Fruit fly (Drosophila melanogaster) whole organism, embryonic: Measurements from ENCODE around the gene Rdh.
A peak's percentile ranks its signal among the peaks of the same experiment; 100 is the strongest.

Source experiments
- Asciz ChIP-seq: fragments of 200-800 bp; sonication (Bioruptor generic); optimal IDR thresholded peaks from 2 replicates; lab custom pipeline; 2017; ENCODE audit warnings: missing biosample characterization, mild to moderate bottlenecking, missing genetic modification characterization, missing genetic modification reagents
- Awh ChIP-seq: fragments of 200-800 bp; sonication (Bioruptor generic); IDR thresholded peaks from 2 replicates; pipeline ENCODE4, ENCODE4 v1.3.6; 2022; ENCODE audit warnings: missing biosample characterization, missing genetic modification characterization
- CG10366 ChIP-seq: fragments of 200-800 bp; sonication (Bioruptor generic); IDR thresholded peaks from 2 replicates; pipeline ENCODE4 v1.3.6; 2022; ENCODE audit warnings: missing biosample characterization, missing genetic modification characterization
- CG10979 ChIP-seq: fragments of 200-800 bp; sonication (Bioruptor generic); optimal IDR thresholded peaks from 2 replicates; lab custom pipeline; 2018; ENCODE audit warnings: missing biosample characterization, mild to moderate bottlenecking, missing genetic modification characterization, moderate library complexity
- CG11085 ChIP-seq: fragments of 200-800 bp; sonication (Bioruptor generic); IDR thresholded peaks from 2 replicates; pipeline ENCODE4 v1.3.6; 2022; ENCODE audit warnings: missing biosample characterization, missing genetic modification characterization
- CG14050 ChIP-seq: fragments of 200-800 bp; sonication (Bioruptor generic); IDR thresholded peaks from 3 replicates; pipeline ENCODE4 v1.3.6; 2022; ENCODE audit warnings: missing biosample characterization, missing genetic modification characterization
- CG14667 ChIP-seq: fragments of 200-800 bp; sonication (Bioruptor generic); IDR thresholded peaks from 2 replicates; pipeline ENCODE4 v1.3.6; 2022; ENCODE audit warnings: missing biosample characterization, missing genetic modification characterization
- CG15514 ChIP-seq: fragments of 200-800 bp; sonication (Bioruptor generic); optimal IDR thresholded peaks from 3 replicates; lab custom pipeline; 2017; ENCODE audit warnings: missing biosample characterization, missing genetic modification characterization, mild to moderate bottlenecking, moderate library complexity, missing genetic modification reagents
- CG1832 ChIP-seq: fragments of 200-800 bp; sonication (Bioruptor generic); optimal IDR thresholded peaks from 2 replicates; lab custom pipeline; 2017; ENCODE audit warnings: missing biosample characterization, mild to moderate bottlenecking, missing genetic modification characterization, inconsistent platforms
- CG18764 ChIP-seq: fragments of 200-800 bp; sonication (Bioruptor generic); optimal IDR thresholded peaks from 3 replicates; lab custom pipeline; 2016; ENCODE audit warnings: missing biosample characterization, missing genetic modification characterization
- CG32532 ChIP-seq: fragments of 200-800 bp; sonication (Bioruptor generic); IDR thresholded peaks from 2 replicates; pipeline ENCODE4 v1.3.6; 2022; ENCODE audit warnings: missing biosample characterization, missing genetic modification characterization
- CG3847 ChIP-seq: fragments of 200-800 bp; sonication (Bioruptor generic); IDR thresholded peaks from 2 replicates; pipeline ENCODE4 v1.3.6; 2022; ENCODE audit warnings: missing biosample characterization, missing genetic modification characterization
- CG5180 ChIP-seq: fragments of 200-800 bp; sonication (Bioruptor generic); optimal IDR thresholded peaks from 3 replicates; lab custom pipeline; 2017; ENCODE audit warnings: missing biosample characterization, missing genetic modification characterization, mild to moderate bottlenecking, moderate library complexity, missing genetic modification reagents
- CG6765 ChIP-seq: fragments of 200-800 bp; sonication (Bioruptor generic); optimal IDR thresholded peaks from 3 replicates; lab custom pipeline; 2017; ENCODE audit warnings: missing biosample characterization, mild to moderate bottlenecking, missing genetic modification characterization
- CG6854 ChIP-seq: fragments of 200-800 bp; sonication (Bioruptor generic); optimal IDR thresholded peaks from 3 replicates; lab custom pipeline; 2017; ENCODE audit warnings: missing biosample characterization, mild to moderate bottlenecking, missing genetic modification characterization
- CG7839 ChIP-seq: fragments of 200-800 bp; sonication (Bioruptor generic); optimal IDR thresholded peaks from 3 replicates; lab custom pipeline; 2018; ENCODE audit warnings: missing biosample characterization, mild to moderate bottlenecking, missing genetic modification characterization, moderate library complexity
- Ets65A ChIP-seq: fragments of 200-800 bp; sonication (Bioruptor generic); peaks from one replicate; lab custom pipeline; 2016; ENCODE audit warnings: missing biosample characterization, missing genetic modification characterization
- Fer2 ChIP-seq: fragments of 200-800 bp; sonication (Bioruptor generic); optimal IDR thresholded peaks from 2 replicates; lab custom pipeline; 2018; ENCODE audit warnings: missing biosample characterization, mild to moderate bottlenecking, missing genetic modification characterization, moderate library complexity
- PHDP ChIP-seq: fragments of 200-800 bp; sonication (Bioruptor generic); optimal IDR thresholded peaks from 3 replicates; lab custom pipeline; 2018; ENCODE audit warnings: missing biosample characterization, mild to moderate bottlenecking, missing genetic modification characterization, moderate library complexity
- Ssrp ChIP-seq: fragments of 200-800 bp; sonication (Bioruptor generic); optimal IDR thresholded peaks from 2 replicates; lab custom pipeline; 2018; ENCODE audit warnings: missing biosample characterization, mild to moderate bottlenecking, missing genetic modification characterization, moderate library complexity
- TFAM ChIP-seq: fragments of 200-800 bp; sonication (Bioruptor generic); optimal IDR thresholded peaks from 2 replicates; lab custom pipeline; 2017; ENCODE audit warnings: missing biosample characterization, missing genetic modification characterization, inconsistent platforms
- Tbp ChIP-seq: fragments of >200 bp; optimal IDR thresholded peaks from 2 replicates; lab custom pipeline; 2018; ENCODE audit warnings: missing biosample characterization, missing genetic modification characterization
- Vsx1 ChIP-seq: fragments of 200-800 bp; sonication (Bioruptor generic); optimal IDR thresholded peaks from 2 replicates; lab custom pipeline; 2017; ENCODE audit warnings: missing biosample characterization, mild to moderate bottlenecking, missing genetic modification characterization, missing genetic modification reagents
- Xrp1 ChIP-seq: fragments of 200-800 bp; sonication (Bioruptor generic); IDR thresholded peaks from 2 replicates; pipeline ENCODE4 v1.3.6; 2022; ENCODE audit warnings: missing biosample characterization, missing genetic modification characterization
- abd-A ChIP-seq: fragments of 200-800 bp; sonication (Bioruptor generic); optimal IDR thresholded peaks from 3 replicates; lab custom pipeline; 2019; ENCODE audit warnings: missing biosample characterization, mild to moderate bottlenecking, missing genetic modification characterization, moderate library complexity
- cad ChIP-seq: fragments of >200 bp; optimal IDR thresholded peaks from 2 replicates; lab custom pipeline; 2017; ENCODE audit warnings: missing biosample characterization, missing genetic modification characterization
- chinmo ChIP-seq: fragments of 200-800 bp; sonication (Bioruptor generic); IDR thresholded peaks from 4 replicates; pipeline ENCODE4 v1.3.6; 2022; ENCODE audit warnings: missing biosample characterization, missing genetic modification characterization; ENCODE audit not compliant: partially characterized antibody
- gfzf ChIP-seq: fragments of 200-800 bp; sonication (Bioruptor generic); optimal IDR thresholded peaks from 2 replicates; lab custom pipeline; 2016; ENCODE audit warnings: missing biosample characterization, mild to moderate bottlenecking, missing genetic modification characterization, moderate library complexity
- grn ChIP-seq: fragments of 200-800 bp; sonication (Bioruptor generic); optimal IDR thresholded peaks from 3 replicates; lab custom pipeline; 2017; ENCODE audit warnings: missing biosample characterization, missing genetic modification characterization
- gsb-n ChIP-seq: fragments of 200-800 bp; sonication (Bioruptor generic); optimal IDR thresholded peaks from 3 replicates; lab custom pipeline; 2018; ENCODE audit warnings: missing biosample characterization, mild to moderate bottlenecking, missing genetic modification characterization
- mam ChIP-seq: fragments of 200-800 bp; sonication (Bioruptor generic); optimal IDR thresholded peaks from 3 replicates; lab custom pipeline; 2016; ENCODE audit warnings: missing biosample characterization, missing genetic modification characterization
- oc ChIP-seq: fragments of 200-800 bp; sonication (Bioruptor generic); optimal IDR thresholded peaks from 2 replicates; lab custom pipeline; 2018; ENCODE audit warnings: missing biosample characterization, mild to moderate bottlenecking, missing genetic modification characterization, moderate library complexity
- phol ChIP-seq: fragments of 200-800 bp; sonication (Bioruptor generic); optimal IDR thresholded peaks from 3 replicates; lab custom pipeline; 2018; ENCODE audit warnings: missing biosample characterization, mild to moderate bottlenecking, missing genetic modification characterization, moderate library complexity
- row ChIP-seq: fragments of 200-800 bp; sonication (Bioruptor generic); IDR thresholded peaks from 3 replicates; pipeline ENCODE4 v1.3.6; 2022; ENCODE audit warnings: missing biosample characterization, missing genetic modification characterization
- sd ChIP-seq: fragments of 200-800 bp; sonication (Bioruptor generic); optimal IDR thresholded peaks from 3 replicates; lab custom pipeline; 2018; ENCODE audit warnings: missing biosample characterization, mild to moderate bottlenecking, missing genetic modification characterization, moderate library complexity
- sens ChIP-seq: fragments of 200-800 bp; sonication (Bioruptor generic); peaks from one replicate; lab custom pipeline; 2016; ENCODE audit warnings: missing biosample characterization, missing genetic modification characterization
- sens-2 ChIP-seq: fragments of 200-800 bp; sonication (Bioruptor generic); IDR thresholded peaks from 2 replicates; pipeline ENCODE4 v1.3.6; 2022; ENCODE audit warnings: missing biosample characterization, missing genetic modification characterization
- slbo ChIP-seq: fragments of 200-800 bp; sonication (Bioruptor generic); IDR thresholded peaks from 2 replicates; pipeline ENCODE4 v1.3.6; 2022; ENCODE audit warnings: missing biosample characterization, missing genetic modification characterization
- sob ChIP-seq: fragments of 200-800 bp; sonication (Bioruptor generic); IDR thresholded peaks from 2 replicates; pipeline ENCODE4 v1.3.6; 2022; ENCODE audit warnings: missing biosample characterization, missing genetic modification characterization
- sqz ChIP-seq: fragments of 200-800 bp; sonication (Bioruptor generic); optimal IDR thresholded peaks from 3 replicates; lab custom pipeline; 2018; ENCODE audit warnings: missing biosample characterization, mild to moderate bottlenecking, missing genetic modification characterization
- vnd ChIP-seq: fragments of 200-800 bp; sonication (Bioruptor generic); IDR thresholded peaks from 3 replicates; pipeline ENCODE4 v1.3.6; 2022; ENCODE audit warnings: missing biosample characterization, missing genetic modification characterization; ENCODE audit not compliant: partially characterized antibody
- vvl ChIP-seq: fragments of 200-800 bp; sonication (Bioruptor generic); IDR thresholded peaks from 2 replicates; pipeline ENCODE4 v1.3.6; 2022; ENCODE audit warnings: missing biosample characterization, missing genetic modification characterization
- z ChIP-seq: fragments of 200-800 bp; sonication (Bioruptor generic); IDR thresholded peaks from 3 replicates; pipeline ENCODE4 v1.3.6; 2022; ENCODE audit warnings: missing biosample characterization, missing genetic modification characterization
- zen2 ChIP-seq: fragments of 200-800 bp; sonication (Bioruptor generic); IDR thresholded peaks from 3 replicates; pipeline ENCODE4 v1.3.6; 2022; ENCODE audit warnings: missing biosample characterization, missing genetic modification characterization; ENCODE audit not compliant: partially characterized antibody

The Rdh gene

DNA sequence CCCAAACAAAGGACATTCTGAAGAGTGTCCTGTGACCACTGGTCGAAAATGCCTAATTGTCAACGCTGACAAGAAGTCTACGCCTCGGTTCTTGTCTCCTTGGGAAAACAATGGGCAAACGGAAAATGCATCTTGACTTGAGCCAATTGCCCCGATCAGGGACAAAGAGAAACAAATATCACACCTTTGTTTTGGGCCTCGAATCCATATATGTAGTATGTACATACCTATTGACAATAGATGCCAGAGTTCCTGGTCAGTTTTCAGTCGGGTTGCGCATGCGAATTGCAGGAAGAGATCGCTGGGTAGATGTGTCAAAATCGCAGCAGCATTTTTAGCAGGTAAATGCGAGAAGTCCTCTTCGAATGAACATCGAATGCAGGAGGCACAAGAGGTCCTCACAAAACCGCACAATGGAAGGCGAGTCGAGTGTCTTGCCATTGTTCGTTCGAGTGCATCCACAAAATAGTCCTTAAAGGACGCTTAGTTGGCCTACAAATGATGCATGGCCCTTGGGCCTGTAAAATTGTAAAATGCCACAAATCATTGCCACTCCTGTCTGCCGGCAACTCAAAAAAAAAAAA, 23.5 kb downstream of the Rdh start (continued):
- TF ChIP-seq CG14050 (no peak), gfzf (no peak), sens (peak; percentile 28), cad (GFP tag; lab: Kevin White, UChicago) (peak; percentile 39), z (0 out of 3 replicates have a peak, but pooled peaks have one; percentile 18), CG3847 (GFP tag; lab: Robert Waterston, UW) (no peak), grn (GFP tag; lab: Kevin White, UChicago) (no peak), CG15514 (GFP tag; lab: Kevin White, UChicago) (no peak), PHDP (tag; lab: Kevin White, UChicago) (no peak), sens-2 (GFP tag; lab: Robert Waterston, UW) (no peak), CG6854 (GFP tag; lab: Kevin White, UChicago) (no peak), vnd (GFP tag; lab: Robert Waterston, UW) (0 out of 3 replicates have a peak, but pooled peaks have one; percentile 18)

DNA sequence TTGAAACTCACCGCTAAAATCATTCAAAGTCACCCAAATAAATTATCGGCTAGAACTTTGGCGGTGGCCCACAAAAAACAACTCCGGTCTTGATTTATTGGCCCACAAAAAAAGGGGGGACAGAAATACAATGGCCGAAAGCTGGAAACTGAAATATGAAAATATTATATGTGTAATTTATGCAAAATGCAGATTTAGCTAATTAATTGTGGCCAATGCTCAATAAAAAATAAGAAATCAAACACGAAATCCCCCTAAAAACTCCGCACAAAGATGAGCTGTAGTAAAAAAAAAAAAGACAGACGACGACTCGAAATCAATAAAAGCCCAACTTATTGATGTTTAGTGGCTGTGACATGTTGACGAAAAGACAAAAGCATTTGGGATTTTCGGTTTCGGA, 24.5 kb downstream of the Rdh start:
- TF ChIP-seq gsb-n (tag; lab: Kevin White, UChicago) (no peak), abd-A (tag; lab: Kevin White, UChicago) (peak; percentile 79), CG6765 (GFP tag; lab: Kevin White, UChicago) (no peak), CG10366 (GFP tag; lab: Robert Waterston, UW) (no peak), sd (tag; lab: Kevin White, UChicago) (no peak), Ets65A (no peak), oc (tag; lab: Kevin White, UChicago) (peak; percentile 45), CG10979 (no peak), slbo (GFP tag; lab: Robert Waterston, UW) (no peak), CG18764 (GFP tag; lab: Kevin White, UChicago) (no peak), row (no peak), Awh (GFP tag; lab: Robert Waterston, UW) (peak; percentile 90), mam (GFP tag; lab: Kevin White, UChicago) (no peak), vvl (peak; percentile 59; the same call in 1 of the 2 replicates), CG32532 (no peak), CG14667 (GFP tag; lab: Robert Waterston, UW) (no peak), Asciz (GFP tag; lab: Kevin White, UChicago) (no peak), Vsx1 (GFP tag; lab: Kevin White, UChicago) (peak; percentile 8), Xrp1 (no peak), chinmo (GFP tag; lab: Robert Waterston, UW) (0 out of 4 replicates have a peak, but pooled peaks have one; percentile 51), CG7839 (tag; lab: Kevin White, UChicago) (no peak), sob (no peak), CG11085 (no peak), phol (no peak), CG5180 (GFP tag; lab: Kevin White, UChicago) (no peak), sqz (GFP tag; lab: Kevin White, UChicago) (no peak)

DNA sequence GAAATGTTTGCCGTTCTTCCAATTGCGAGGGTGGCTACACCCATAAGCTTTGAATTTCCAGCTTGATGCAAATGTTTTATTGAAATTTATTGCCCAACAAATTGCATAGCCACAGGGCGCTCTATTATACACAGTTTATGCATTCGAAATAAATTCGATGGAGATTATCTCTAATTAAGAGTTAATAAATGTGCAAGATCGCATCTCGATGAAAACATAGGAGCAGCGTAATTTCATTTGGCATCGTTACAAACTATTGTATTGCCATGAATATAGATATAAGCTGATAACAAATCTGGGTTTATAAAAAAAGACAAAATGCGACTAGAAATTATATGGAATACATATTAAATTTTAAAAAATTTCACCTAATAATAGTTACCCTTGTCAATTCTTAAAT, 25.2 kb downstream of the Rdh start:
- no peak for TF ChIP-seq zen2 (GFP tag; lab: Robert Waterston, UW)
- no peak for TF ChIP-seq Xrp1
- no peak for TF ChIP-seq Ssrp (tag; lab: Kevin White, UChicago)
- TF ChIP-seq Awh (GFP tag; lab: Robert Waterston, UW) = peak; percentile 95
- no peak for TF ChIP-seq Fer2 (tag; lab: Kevin White, UChicago)
- no peak for TF ChIP-seq TFAM (GFP tag; lab: Kevin White, UChicago)
- no peak for TF ChIP-seq CG1832 (GFP tag; lab: Kevin White, UChicago)
- peak; percentile 11; the same call in 1 of the 2 replicates for TF ChIP-seq vvl
- TF ChIP-seq Tbp (GFP tag; lab: Kevin White, UChicago) = no peak
